Fruit fly (Drosophila melanogaster) whole organism, adult: ENCODE results near the gene CG12320.

Experiments used
- CG33017 ChIP-seq: fragments of 200-800 bp; sonication (Bioruptor generic); optimal IDR thresholded peaks from 2 replicates; lab custom pipeline; 2018; ENCODE audit warnings: missing biosample characterization, mild to moderate bottlenecking, missing genetic modification characterization, moderate library complexity
- CG7101 ChIP-seq: fragments of 200-800 bp; sonication (Bioruptor generic); optimal IDR thresholded peaks from 2 replicates; lab custom pipeline; 2018; ENCODE audit warnings: missing biosample characterization, mild to moderate bottlenecking, missing genetic modification characterization, moderate library complexity
- Hr96 ChIP-seq: fragments of 200-800 bp; sonication (Bioruptor generic); optimal IDR thresholded peaks from 2 replicates; lab custom pipeline; 2016; ENCODE audit warnings: missing biosample characterization, missing genetic modification characterization
- kay ChIP-seq: fragments of 200-800 bp; sonication (Bioruptor generic); peaks from one replicate; lab custom pipeline; 2016; ENCODE audit warnings: missing biosample characterization, missing genetic modification characterization, borderline replicate concordance
- pad ChIP-seq: fragments of 200-800 bp; sonication (Bioruptor generic); optimal IDR thresholded peaks from 3 replicates; lab custom pipeline; 2017; ENCODE audit warnings: missing biosample characterization, missing genetic modification characterization, mild to moderate bottlenecking, moderate library complexity, missing genetic modification reagents
- tj ChIP-seq: fragments of 200-800 bp; sonication (Bioruptor generic); optimal IDR thresholded peaks from 3 replicates; lab custom pipeline; 2017; ENCODE audit warnings: missing biosample characterization, mild to moderate bottlenecking, missing genetic modification characterization, moderate library complexity
- toe ChIP-seq: fragments of 200-800 bp; sonication (Bioruptor generic); optimal IDR thresholded peaks from 2 replicates; lab custom pipeline; 2016; ENCODE audit warnings: missing biosample characterization, missing genetic modification characterization

dm6 chr3R:18223434-18223833 lies 29.1 kb downstream of the CG12320 start, which contains the start of the genes mTerf5 and Non3:
- no peak for TF ChIP-seq toe (GFP tag; lab: Kevin White, UChicago)
- no peak for TF ChIP-seq kay (GFP tag; lab: Kevin White, UChicago)
- peak; percentile 57 for TF ChIP-seq CG33017 (tag; lab: Kevin White, UChicago)
- peak; percentile 73 for TF ChIP-seq CG7101 (tag; lab: Kevin White, UChicago)
- peak; percentile 51 for TF ChIP-seq tj (GFP tag; lab: Kevin White, UChicago)
- peak; percentile 46 for TF ChIP-seq pad
- TF ChIP-seq Hr96 (GFP tag; lab: Kevin White, UChicago), result no peak
